Fruit fly (Drosophila melanogaster) whole organism, embryonic: Measurements from ENCODE around the gene CG12171.
A peak's percentile ranks its signal among the peaks of the same experiment; 100 is the strongest.

Experiments
- Bteb2 ChIP-seq: fragments of 200-800 bp; sonication (Bioruptor generic); optimal IDR thresholded peaks from 2 replicates; lab custom pipeline; 2016; ENCODE audit warnings: missing biosample characterization, missing genetic modification characterization
- CG10366 ChIP-seq: fragments of 200-800 bp; sonication (Bioruptor generic); IDR thresholded peaks from 2 replicates; pipeline ENCODE4 v1.3.6; 2022; ENCODE audit warnings: missing biosample characterization, missing genetic modification characterization
- CG12155 ChIP-seq: fragments of 200-800 bp; sonication (Bioruptor generic); optimal IDR thresholded peaks from 3 replicates; lab custom pipeline; 2016; ENCODE audit warnings: missing biosample characterization, missing genetic modification characterization
- CG12299 ChIP-seq: fragments of 200-800 bp; sonication (Bioruptor generic); optimal IDR thresholded peaks from 2 replicates; lab custom pipeline; 2018; ENCODE audit warnings: missing biosample characterization, mild to moderate bottlenecking, missing genetic modification characterization
- CG12942 ChIP-seq: fragments of 200-800 bp; sonication (Bioruptor generic); optimal IDR thresholded peaks from 3 replicates; lab custom pipeline; 2016; ENCODE audit warnings: missing biosample characterization, missing genetic modification characterization
- CG14014 ChIP-seq: fragments of 200-800 bp; sonication (Bioruptor generic); IDR thresholded peaks from 2 replicates; pipeline ENCODE4 v1.3.6; 2022; ENCODE audit warnings: missing biosample characterization, missing genetic modification characterization
- CG17802 ChIP-seq: fragments of 200-800 bp; sonication (Bioruptor generic); optimal IDR thresholded peaks from 2 replicates; lab custom pipeline; 2018; ENCODE audit warnings: missing biosample characterization, mild to moderate bottlenecking, missing genetic modification characterization, moderate library complexity
- CG18262 ChIP-seq: fragments of 200-800 bp; optimal IDR thresholded peaks from 3 replicates; lab custom pipeline; 2019; ENCODE audit warnings: missing biosample characterization, mild to moderate bottlenecking, missing genetic modification characterization, moderate library complexity
- CG18599 ChIP-seq: fragments of 200-800 bp; sonication (Bioruptor generic); optimal IDR thresholded peaks from 3 replicates; lab custom pipeline; 2017; ENCODE audit warnings: missing biosample characterization, missing genetic modification characterization, mild to moderate bottlenecking, moderate library complexity, missing genetic modification reagents
- CG34422 ChIP-seq: fragments of 200-800 bp; sonication (Bioruptor generic); IDR thresholded peaks from 3 replicates; pipeline ENCODE4 v1.3.6; 2022; ENCODE audit warnings: missing biosample characterization, missing genetic modification characterization
- CG4360 ChIP-seq: fragments of 200-800 bp; sonication (Bioruptor generic); IDR thresholded peaks from 2 replicates; pipeline ENCODE4 v1.3.6; 2022; ENCODE audit warnings: missing biosample characterization, missing genetic modification characterization
- CG43689 ChIP-seq: fragments of 200-800 bp; sonication (Bioruptor generic); IDR thresholded peaks from 2 replicates; pipeline ENCODE4 v1.3.6; 2022; ENCODE audit warnings: missing biosample characterization, missing genetic modification characterization
- CG6654 ChIP-seq: fragments of 200-800 bp; sonication (Bioruptor generic); optimal IDR thresholded peaks from 2 replicates; lab custom pipeline; 2017; ENCODE audit warnings: missing biosample characterization, mild to moderate bottlenecking, missing genetic modification characterization
- CG6765 ChIP-seq: fragments of 200-800 bp; sonication (Bioruptor generic); optimal IDR thresholded peaks from 3 replicates; lab custom pipeline; 2017; ENCODE audit warnings: missing biosample characterization, mild to moderate bottlenecking, missing genetic modification characterization
- CG7786 ChIP-seq: fragments of 200-800 bp; sonication (Bioruptor generic); optimal IDR thresholded peaks from 2 replicates; lab custom pipeline; 2016; ENCODE audit warnings: missing biosample characterization, missing genetic modification characterization
- CG8281 ChIP-seq: fragments of 200-800 bp; sonication (Bioruptor generic); optimal IDR thresholded peaks from 2 replicates; lab custom pipeline; 2018; ENCODE audit warnings: missing biosample characterization, mild to moderate bottlenecking, missing genetic modification characterization, moderate library complexity
- CG9876 ChIP-seq: fragments of 200-800 bp; sonication (Bioruptor generic); optimal IDR thresholded peaks from 2 replicates; lab custom pipeline; 2016; ENCODE audit warnings: missing biosample characterization, missing genetic modification characterization
- CkIIα-i1 ChIP-seq: fragments of 200-800 bp; sonication (Bioruptor generic); IDR thresholded peaks from 2 replicates; pipeline ENCODE4 v1.3.6; 2022; ENCODE audit warnings: missing biosample characterization, missing genetic modification characterization
- Deaf1 ChIP-seq: fragments of 200-800 bp; optimal IDR thresholded peaks from 3 replicates; lab custom pipeline; 2019; ENCODE audit warnings: missing biosample characterization, mild to moderate bottlenecking, missing genetic modification characterization, moderate library complexity
- Dll ChIP-seq: fragments of 200-800 bp; sonication (Bioruptor generic); IDR thresholded peaks from 4 replicates; pipeline ENCODE4 v1.3.6; 2022; ENCODE audit warnings: missing biosample characterization, missing genetic modification characterization; ENCODE audit not compliant: partially characterized antibody
- E2f2 ChIP-seq: fragments of 200-800 bp; sonication (Bioruptor generic); IDR thresholded peaks from 2 replicates; pipeline ENCODE4 v1.3.6; 2022; ENCODE audit warnings: missing biosample characterization, missing genetic modification characterization
- Fer1 ChIP-seq: fragments of 200-800 bp; sonication (Bioruptor generic); optimal IDR thresholded peaks from 2 replicates; lab custom pipeline; 2017; ENCODE audit warnings: missing biosample characterization, mild to moderate bottlenecking, missing genetic modification characterization
- Hey ChIP-seq: fragments of 200-800 bp; sonication (Bioruptor generic); optimal IDR thresholded peaks from 3 replicates; lab custom pipeline; 2018; ENCODE audit warnings: missing biosample characterization, mild to moderate bottlenecking, missing genetic modification characterization
- MTF-1 ChIP-seq: fragments of 200-800 bp; sonication (Bioruptor generic); optimal IDR thresholded peaks from 2 replicates; lab custom pipeline; 2018; ENCODE audit warnings: missing biosample characterization, mild to moderate bottlenecking, missing genetic modification characterization, borderline replicate concordance
- Mad ChIP-seq: fragments of 200-800 bp; sonication (Bioruptor generic); optimal IDR thresholded peaks from 2 replicates; lab custom pipeline; 2016; ENCODE audit warnings: missing biosample characterization, missing genetic modification characterization
- NK7.1 ChIP-seq: fragments of 200-800 bp; sonication (Bioruptor generic); optimal IDR thresholded peaks from 3 replicates; lab custom pipeline; 2016; ENCODE audit warnings: missing biosample characterization, missing genetic modification characterization
- Nf-YC ChIP-seq: fragments of 200-800 bp; optimal IDR thresholded peaks from 3 replicates; lab custom pipeline; 2019; ENCODE audit warnings: missing biosample characterization, mild to moderate bottlenecking, missing genetic modification characterization, moderate library complexity
- Optix ChIP-seq: fragments of 200-800 bp; sonication (Bioruptor generic); IDR thresholded peaks from 3 replicates; pipeline ENCODE4 v1.3.6; 2022; ENCODE audit warnings: missing biosample characterization, missing genetic modification characterization
- Pdp1 ChIP-seq, 2 experiments: fragments of 200-800 bp; sonication (Bioruptor generic); optimal IDR thresholded peaks; 3 replicates each; lab custom pipeline; 2016; ENCODE audit warnings: missing biosample characterization in 2 of 2, missing genetic modification characterization in 2 of 2, mild to moderate bottlenecking in 1 of 2, moderate library complexity in 1 of 2
- Trl ChIP-seq, 3 experiments: fragments of >200 bp in 2 of 3; fragments of 200-800 bp in 1 of 3; sonication (Bioruptor generic) in 1 of 3; optimal IDR thresholded peaks; 2 replicates in 1 of 3; 3 replicates in 2 of 3; lab custom pipeline; 2016 to 2017; ENCODE audit warnings: missing biosample characterization in 1 of 3, missing genetic modification characterization in 1 of 3
- Xrp1 ChIP-seq: fragments of 200-800 bp; sonication (Bioruptor generic); IDR thresholded peaks from 2 replicates; pipeline ENCODE4 v1.3.6; 2022; ENCODE audit warnings: missing biosample characterization, missing genetic modification characterization
- abd-A ChIP-seq: fragments of 200-800 bp; sonication (Bioruptor generic); optimal IDR thresholded peaks from 3 replicates; lab custom pipeline; 2019; ENCODE audit warnings: missing biosample characterization, mild to moderate bottlenecking, missing genetic modification characterization, moderate library complexity
- az2 ChIP-seq: fragments of 200-800 bp; sonication (Bioruptor generic); optimal IDR thresholded peaks from 3 replicates; lab custom pipeline; 2016; ENCODE audit warnings: missing biosample characterization, missing genetic modification characterization
- bigmax ChIP-seq: fragments of 200-800 bp; sonication (Bioruptor generic); optimal IDR thresholded peaks from 2 replicates; lab custom pipeline; 2018; ENCODE audit warnings: missing biosample characterization, mild to moderate bottlenecking, missing genetic modification characterization
- br ChIP-seq: fragments of >200 bp; optimal IDR thresholded peaks from 2 replicates; lab custom pipeline; 2017
- cwo ChIP-seq: fragments of 200-800 bp; sonication (Bioruptor generic); optimal IDR thresholded peaks from 3 replicates; lab custom pipeline; 2017; ENCODE audit warnings: missing biosample characterization, missing genetic modification characterization, mild to moderate bottlenecking, moderate library complexity, missing genetic modification reagents
- h ChIP-seq: fragments of >200 bp; optimal IDR thresholded peaks from 2 replicates; lab custom pipeline; 2017
- maf-S ChIP-seq: fragments of 200-800 bp; sonication (Bioruptor generic); optimal IDR thresholded peaks from 2 replicates; lab custom pipeline; 2016; ENCODE audit warnings: missing biosample characterization, missing genetic modification characterization
- nau ChIP-seq: fragments of 200-800 bp; sonication (Bioruptor generic); optimal IDR thresholded peaks from 3 replicates; lab custom pipeline; 2017; ENCODE audit warnings: missing biosample characterization, mild to moderate bottlenecking, missing genetic modification characterization, missing genetic modification reagents
- nerfin-2 ChIP-seq: fragments of 200-800 bp; sonication (Bioruptor generic); IDR thresholded peaks from 2 replicates; pipeline ENCODE4 v1.3.6; 2022; ENCODE audit warnings: missing biosample characterization, missing genetic modification characterization; ENCODE audit not compliant: partially characterized antibody
- nom ChIP-seq: fragments of 200-800 bp; sonication (Bioruptor generic); optimal IDR thresholded peaks from 2 replicates; lab custom pipeline; 2017; ENCODE audit warnings: missing biosample characterization, missing genetic modification characterization, mild to moderate bottlenecking, moderate library complexity, missing genetic modification reagents
- pan ChIP-seq, 4 experiments: fragments of >200 bp in 3 of 4; fragments of 200-800 bp in 1 of 4; sonication (Bioruptor generic) in 1 of 4; optimal IDR thresholded peaks in 3 of 4; IDR thresholded peaks in 1 of 4; 2 replicates each; pipeline versions ENCODE4 v1.3.6 to Lab custom; 2017 to 2022; ENCODE audit warnings: missing biosample characterization in 2 of 4, missing genetic modification characterization in 2 of 4, mixed read lengths in 1 of 4
- tgo ChIP-seq: fragments of 200-800 bp; sonication (Bioruptor generic); IDR thresholded peaks from 3 replicates; pipeline ENCODE4 v1.3.6; 2022; ENCODE audit warnings: missing biosample characterization, missing genetic modification characterization
- wek ChIP-seq: fragments of 200-800 bp; sonication (Bioruptor generic); optimal IDR thresholded peaks from 3 replicates; lab custom pipeline; 2018; ENCODE audit warnings: missing biosample characterization, mild to moderate bottlenecking, missing genetic modification characterization, moderate library complexity
- zen ChIP-seq: fragments of 200-800 bp; sonication (Bioruptor generic); optimal IDR thresholded peaks from 3 replicates; lab custom pipeline; 2018; ENCODE audit warnings: missing biosample characterization, mild to moderate bottlenecking, missing genetic modification characterization, moderate library complexity

CG12171 gene

dm6 chr3R:5613114-5613443 lies 20.3 kb upstream of the CG12171 start, which contains the start of gene Atu (continued):
- TF ChIP-seq CG4360 (GFP tag; lab: Robert Waterston, UW): no peak
- TF ChIP-seq CG18262 (tag; lab: Kevin White, UChicago): peak; percentile 46
- no peak for TF ChIP-seq nau (GFP tag; lab: Kevin White, UChicago)
- peak; percentile 3 for TF ChIP-seq Fer1 (GFP tag; lab: Kevin White, UChicago)
- no peak for TF ChIP-seq maf-S (GFP tag; lab: Kevin White, UChicago)
- TF ChIP-seq CG12942 (GFP tag; lab: Kevin White, UChicago): no peak
- no peak for TF ChIP-seq CG17802 (tag; lab: Kevin White, UChicago)
- no peak for TF ChIP-seq CkIIα-i1 (GFP tag; lab: Robert Waterston, UW)
- no peak for TF ChIP-seq az2 (GFP tag; lab: Kevin White, UChicago)
- no peak for TF ChIP-seq NK7.1 (GFP tag; lab: Kevin White, UChicago)
- TF ChIP-seq Dll (GFP tag; lab: Robert Waterston, UW): peak; percentile 97
- peak; percentile 52 for TF ChIP-seq Nf-YC (tag; lab: Kevin White, UChicago)
- no peak for TF ChIP-seq wek
- peak in 1 of 2 experiments; percentile 42 for TF ChIP-seq Pdp1 (GFP tag; optimal IDR thresholded peaks at IDR 0.05; lab: Kevin White, UChicago)
- peak; percentile 26 for TF ChIP-seq zen (tag; lab: Kevin White, UChicago)
- TF ChIP-seq CG12155: peak; percentile 72
- TF ChIP-seq nerfin-2 (GFP tag; lab: Robert Waterston, UW): peak; percentile 85
- no peak for TF ChIP-seq cwo (GFP tag; lab: Kevin White, UChicago)
- no peak for TF ChIP-seq CG18599 (GFP tag; lab: Kevin White, UChicago)
- no peak for TF ChIP-seq CG6765
- TF ChIP-seq CG43689 (GFP tag; lab: Robert Waterston, UW): no peak
- peak; percentile 31; the same call in 1 of the 2 replicates for TF ChIP-seq E2f2
- TF ChIP-seq MTF-1 (GFP tag; lab: Kevin White, UChicago): no peak
- TF ChIP-seq Bteb2 (GFP tag; lab: Kevin White, UChicago): no peak
- peak; percentile 39; the same call in 1 of the 3 replicates for TF ChIP-seq CG34422 (GFP tag; lab: Robert Waterston, UW)
- TF ChIP-seq Trl (optimal IDR thresholded peaks at IDR 0.05; lab: Kevin White, UChicago): no peak
- peak; percentile 34 for TF ChIP-seq Trl (GFP tag; optimal IDR thresholded peaks at IDR 0.05; lab: Kevin White, UChicago)
- no peak for TF ChIP-seq abd-A (tag; lab: Kevin White, UChicago)
- TF ChIP-seq nom (GFP tag; lab: Kevin White, UChicago): no peak
- TF ChIP-seq CG9876: no peak
- peak; percentile 55 for TF ChIP-seq CG7786 (GFP tag; lab: Kevin White, UChicago)
- TF ChIP-seq Mad (GFP tag; lab: Kevin White, UChicago): peak; percentile 7
- no peak for TF ChIP-seq Xrp1
- no peak for TF ChIP-seq h (lab: Kevin White, UChicago)
- no peak for TF ChIP-seq Optix (GFP tag; lab: Robert Waterston, UW)
- no peak for TF ChIP-seq pan (optimal IDR thresholded peaks at IDR 0.05; lab: Kevin White, UChicago)
- peak in 1 of 2 experiments; percentile 17 for TF ChIP-seq pan (GFP tag; optimal IDR thresholded peaks at IDR 0.05 in 1 of 2, IDR thresholded peaks at IDR 0.05 in 1 of 2)
- no peak for TF ChIP-seq bigmax (GFP tag; lab: Kevin White, UChicago)
- TF ChIP-seq Deaf1: no peak
- TF ChIP-seq CG14014: no peak
- no peak for TF ChIP-seq CG10366 (GFP tag; lab: Robert Waterston, UW)
- no peak for TF ChIP-seq Hey
- TF ChIP-seq br (lab: Kevin White, UChicago): no peak
- no peak for TF ChIP-seq CG8281
- no peak for TF ChIP-seq tgo (GFP tag; lab: Robert Waterston, UW)
- no peak for TF ChIP-seq CG6654
- TF ChIP-seq CG12299 (tag; lab: Kevin White, UChicago): no peak
- TF ChIP-seq, all 482 proteins: peak for 161
